Fruit fly (Drosophila melanogaster) whole organism, embryonic: Measurements from ENCODE around the gene CAH9.

Source experiments
- Awh ChIP-seq: fragments of 200-800 bp; sonication (Bioruptor generic); IDR thresholded peaks from 2 replicates; pipeline ENCODE4, ENCODE4 v1.3.6; 2022; ENCODE audit warnings: missing biosample characterization, missing genetic modification characterization
- BEAF-32 ChIP-seq: fragments of 200-800 bp; sonication (Bioruptor generic); optimal IDR thresholded peaks from 3 replicates; lab custom pipeline; 2017; ENCODE audit warnings: missing biosample characterization, missing genetic modification characterization, mild to moderate bottlenecking, moderate library complexity, missing genetic modification reagents
- CG10274 ChIP-seq: fragments of 200-800 bp; sonication (Bioruptor generic); optimal IDR thresholded peaks from 3 replicates; lab custom pipeline; 2017; ENCODE audit warnings: missing biosample characterization, mild to moderate bottlenecking, missing genetic modification characterization
- CG11247 ChIP-seq: fragments of 200-800 bp; sonication (Bioruptor generic); IDR thresholded peaks from 2 replicates; pipeline ENCODE4 v1.3.6; 2022; ENCODE audit warnings: missing biosample characterization, missing genetic modification characterization
- CG12104 ChIP-seq: fragments of 200-800 bp; sonication (Bioruptor generic); optimal IDR thresholded peaks from 3 replicates; lab custom pipeline; 2016; ENCODE audit warnings: missing biosample characterization, missing genetic modification characterization
- CG13123 ChIP-seq: fragments of 200-800 bp; sonication (Bioruptor generic); optimal IDR thresholded peaks from 2 replicates; lab custom pipeline; 2016; ENCODE audit warnings: missing biosample characterization, missing genetic modification characterization
- CG14860 ChIP-seq: fragments of 200-800 bp; sonication (Bioruptor generic); IDR thresholded peaks from 3 replicates; pipeline ENCODE4 v1.3.6; 2022; ENCODE audit warnings: missing biosample characterization, missing genetic modification characterization; ENCODE audit not compliant: partially characterized antibody
- CG1529 ChIP-seq: fragments of 200-800 bp; sonication (Bioruptor generic); optimal IDR thresholded peaks from 3 replicates; lab custom pipeline; 2018; ENCODE audit warnings: missing biosample characterization, missing genetic modification characterization
- CG15696 ChIP-seq: fragments of 200-800 bp; sonication (Bioruptor generic); optimal IDR thresholded peaks from 2 replicates; lab custom pipeline; 2019; ENCODE audit warnings: missing biosample characterization, mild to moderate bottlenecking, missing genetic modification characterization, moderate library complexity
- CG2120 ChIP-seq: fragments of 200-800 bp; sonication (Bioruptor generic); optimal IDR thresholded peaks from 3 replicates; lab custom pipeline; 2016; ENCODE audit warnings: missing biosample characterization, missing genetic modification characterization
- CG4282 ChIP-seq: fragments of 200-800 bp; sonication (Bioruptor generic); optimal IDR thresholded peaks from 2 replicates; lab custom pipeline; 2016; ENCODE audit warnings: missing biosample characterization, missing genetic modification characterization
- CG4328 ChIP-seq: fragments of 200-800 bp; sonication (Bioruptor generic); optimal IDR thresholded peaks from 3 replicates; lab custom pipeline; 2017; ENCODE audit warnings: missing biosample characterization, missing genetic modification reagents, missing genetic modification characterization
- CG4404 ChIP-seq: fragments of 200-800 bp; sonication (Bioruptor generic); IDR thresholded peaks from 2 replicates; pipeline ENCODE4 v1.3.6; 2022; ENCODE audit warnings: missing biosample characterization, missing genetic modification characterization
- CG5245 ChIP-seq: fragments of 200-800 bp; sonication (Bioruptor generic); optimal IDR thresholded peaks from 3 replicates; lab custom pipeline; 2016; ENCODE audit warnings: missing biosample characterization, missing genetic modification characterization
- CG6272 ChIP-seq: fragments of 200-800 bp; sonication (Bioruptor generic); IDR thresholded peaks from 2 replicates; pipeline ENCODE4 v1.3.6; 2022; ENCODE audit warnings: missing biosample characterization, missing genetic modification characterization
- CG7357 ChIP-seq: fragments of 200-800 bp; sonication (Bioruptor generic); IDR thresholded peaks from 3 replicates; pipeline ENCODE4 v1.3.6; 2022; ENCODE audit warnings: missing biosample characterization, missing genetic modification characterization
- CG7928 ChIP-seq: fragments of 200-800 bp; sonication (Bioruptor generic); optimal IDR thresholded peaks from 2 replicates; lab custom pipeline; 2017; ENCODE audit warnings: missing biosample characterization, mild to moderate bottlenecking, missing genetic modification characterization
- CG8281 ChIP-seq: fragments of 200-800 bp; sonication (Bioruptor generic); optimal IDR thresholded peaks from 2 replicates; lab custom pipeline; 2018; ENCODE audit warnings: missing biosample characterization, mild to moderate bottlenecking, missing genetic modification characterization, moderate library complexity
- CG8290 ChIP-seq, 3 experiments: fragments of 200-800 bp; sonication (Bioruptor generic); optimal IDR thresholded peaks; 2 replicates each; lab custom pipeline; 2016 to 2019; ENCODE audit warnings: missing biosample characterization in 3 of 3, missing genetic modification characterization in 3 of 3, mild to moderate bottlenecking in 2 of 3, moderate library complexity in 1 of 3
- CG8478 ChIP-seq: fragments of >200 bp; optimal IDR thresholded peaks from 2 replicates; lab custom pipeline; 2018
- CG9609 ChIP-seq: fragments of 200-800 bp; sonication (Bioruptor generic); optimal IDR thresholded peaks from 3 replicates; lab custom pipeline; 2016; ENCODE audit warnings: missing biosample characterization, missing genetic modification characterization
- CG9727 ChIP-seq: fragments of 200-800 bp; sonication (Bioruptor generic); optimal IDR thresholded peaks from 3 replicates; lab custom pipeline; 2017; ENCODE audit warnings: missing biosample characterization, mild to moderate bottlenecking, missing genetic modification characterization
- ERR ChIP-seq: fragments of 200-800 bp; sonication (Bioruptor generic); optimal IDR thresholded peaks from 2 replicates; lab custom pipeline; 2016; ENCODE audit warnings: missing biosample characterization, missing genetic modification characterization
- Fer2 ChIP-seq: fragments of 200-800 bp; sonication (Bioruptor generic); optimal IDR thresholded peaks from 2 replicates; lab custom pipeline; 2018; ENCODE audit warnings: missing biosample characterization, mild to moderate bottlenecking, missing genetic modification characterization, moderate library complexity
- HLH4C ChIP-seq: fragments of 200-800 bp; sonication (Bioruptor generic); IDR thresholded peaks from 3 replicates; pipeline ENCODE4 v1.3.6; 2022; ENCODE audit warnings: missing biosample characterization, missing genetic modification characterization; ENCODE audit not compliant: partially characterized antibody
- NC2α ChIP-seq: fragments of 200-800 bp; sonication (Bioruptor generic); optimal IDR thresholded peaks from 2 replicates; lab custom pipeline; 2016; ENCODE audit warnings: missing biosample characterization, missing genetic modification characterization
- Oli ChIP-seq: fragments of 200-800 bp; sonication (Bioruptor generic); optimal IDR thresholded peaks from 2 replicates; lab custom pipeline; 2018; ENCODE audit warnings: missing biosample characterization, mild to moderate bottlenecking, missing genetic modification characterization, moderate library complexity
- Ssrp ChIP-seq: fragments of 200-800 bp; sonication (Bioruptor generic); optimal IDR thresholded peaks from 2 replicates; lab custom pipeline; 2018; ENCODE audit warnings: missing biosample characterization, mild to moderate bottlenecking, missing genetic modification characterization, moderate library complexity
- Stat92E ChIP-seq, 3 experiments: fragments of >200 bp in 2 of 3; fragments of 200-800 bp in 1 of 3; sonication (Bioruptor generic) in 1 of 3; optimal IDR thresholded peaks; 2 replicates each; lab custom pipeline; 2017 to 2019; ENCODE audit warnings: missing biosample characterization in 3 of 3, missing genetic modification characterization in 3 of 3, mild to moderate bottlenecking in 1 of 3, moderate library complexity in 1 of 3
- ash1 ChIP-seq: fragments of 200-800 bp; sonication (Bioruptor generic); optimal IDR thresholded peaks from 2 replicates; lab custom pipeline; 2018; ENCODE audit warnings: missing biosample characterization, mild to moderate bottlenecking, missing genetic modification characterization
- bsh ChIP-seq, 2 experiments: fragments of 200-800 bp; sonication (Bioruptor generic); optimal IDR thresholded peaks; 2 replicates each; lab custom pipeline; 2017 to 2018; ENCODE audit warnings: mild to moderate bottlenecking in 2 of 2, missing biosample characterization in 2 of 2, missing genetic modification characterization in 2 of 2, moderate library complexity in 1 of 2
- cad ChIP-seq: fragments of >200 bp; optimal IDR thresholded peaks from 2 replicates; lab custom pipeline; 2017; ENCODE audit warnings: missing biosample characterization, missing genetic modification characterization
- da ChIP-seq: fragments of 200-800 bp; sonication (Bioruptor generic); optimal IDR thresholded peaks from 2 replicates; lab custom pipeline; 2016; ENCODE audit warnings: missing biosample characterization, missing genetic modification characterization
- esg ChIP-seq: fragments of 200-800 bp; sonication (Bioruptor generic); conservative IDR thresholded peaks from 2 replicates; pipeline ENCODE4 v1.3.6; 2022; ENCODE audit warnings: missing biosample characterization, missing genetic modification characterization
- ewg ChIP-seq: fragments of 200-800 bp; sonication (Bioruptor generic); optimal IDR thresholded peaks from 3 replicates; lab custom pipeline; 2017; ENCODE audit warnings: mild to moderate bottlenecking, missing biosample characterization, missing genetic modification reagents, missing genetic modification characterization
- fd96Cb ChIP-seq: fragments of 200-800 bp; sonication (Bioruptor generic); optimal IDR thresholded peaks from 2 replicates; lab custom pipeline; 2018; ENCODE audit warnings: missing biosample characterization, mild to moderate bottlenecking, missing genetic modification characterization, moderate library complexity
- grn ChIP-seq: fragments of 200-800 bp; sonication (Bioruptor generic); optimal IDR thresholded peaks from 3 replicates; lab custom pipeline; 2017; ENCODE audit warnings: missing biosample characterization, missing genetic modification characterization
- gt ChIP-seq: fragments of 200-800 bp; sonication (Bioruptor generic); IDR thresholded peaks from 2 replicates; pipeline ENCODE4 v1.3.6; 2022; ENCODE audit warnings: missing biosample characterization, missing genetic modification characterization
- ham ChIP-seq: fragments of 200-800 bp; sonication (Bioruptor generic); IDR thresholded peaks from 2 replicates; pipeline ENCODE4 v1.3.6; 2022; ENCODE audit warnings: missing biosample characterization, missing genetic modification characterization
- her ChIP-seq: fragments of 200-800 bp; sonication (Bioruptor generic); optimal IDR thresholded peaks from 2 replicates; lab custom pipeline; 2016; ENCODE audit warnings: missing biosample characterization, missing genetic modification characterization
- insv ChIP-seq, 2 experiments: fragments of 200-800 bp; sonication (Bioruptor generic); optimal IDR thresholded peaks; 3 replicates each; lab custom pipeline; 2016 to 2018; ENCODE audit warnings: missing biosample characterization in 2 of 2, missing genetic modification characterization in 2 of 2
- kay ChIP-seq: fragments of 200-800 bp; sonication (Bioruptor generic); optimal IDR thresholded peaks from 2 replicates; lab custom pipeline; 2016; ENCODE audit warnings: missing biosample characterization, missing genetic modification characterization
- klu ChIP-seq: fragments of 200-800 bp; sonication (Bioruptor generic); IDR thresholded peaks from 2 replicates; pipeline ENCODE4 v1.3.6; 2022; ENCODE audit warnings: missing biosample characterization, missing genetic modification characterization
- odd ChIP-seq: fragments of 200-800 bp; sonication (Bioruptor generic); optimal IDR thresholded peaks from 2 replicates; lab custom pipeline; 2017; ENCODE audit warnings: missing biosample characterization, mild to moderate bottlenecking, missing genetic modification characterization
- phol ChIP-seq: fragments of 200-800 bp; sonication (Bioruptor generic); optimal IDR thresholded peaks from 3 replicates; lab custom pipeline; 2018; ENCODE audit warnings: missing biosample characterization, mild to moderate bottlenecking, missing genetic modification characterization, moderate library complexity
- sisA ChIP-seq: fragments of 200-800 bp; sonication (Bioruptor generic); IDR thresholded peaks from 2 replicates; pipeline ENCODE4 v1.3.6; 2022; ENCODE audit warnings: missing biosample characterization, missing genetic modification characterization
- twi ChIP-seq: fragments of 200-800 bp; optimal IDR thresholded peaks from 2 replicates; lab custom pipeline; 2019; ENCODE audit warnings: missing biosample characterization, mild to moderate bottlenecking, missing genetic modification characterization, moderate library complexity
- tx ChIP-seq: fragments of 200-800 bp; sonication (Bioruptor generic); optimal IDR thresholded peaks from 2 replicates; lab custom pipeline; 2016; ENCODE audit warnings: missing biosample characterization, missing genetic modification characterization
- vfl ChIP-seq: fragments of 200-800 bp; sonication (Bioruptor generic); optimal IDR thresholded peaks from 2 replicates; lab custom pipeline; 2016; ENCODE audit warnings: missing biosample characterization, missing genetic modification characterization
- wor ChIP-seq: fragments of 200-800 bp; sonication (Bioruptor generic); IDR thresholded peaks from 2 replicates; pipeline ENCODE4 v1.3.6; 2022; ENCODE audit warnings: missing biosample characterization, missing genetic modification characterization

The CAH9 gene

dm6 chr3R:27069810-27070625 lies 36.0 kb downstream of the CAH9 start, which contains the start of gene spz (continued):
- TF ChIP-seq BEAF-32 (GFP tag; lab: Kevin White, UChicago) (no peak), CG11247 (no peak), sisA (no peak), tx (GFP tag; lab: Kevin White, UChicago) (no peak), klu (GFP tag; lab: Robert Waterston, UW) (no peak), CG12104 (GFP tag; lab: Kevin White, UChicago) (no peak), esg (no peak), Stat92E (GFP tag; optimal IDR thresholded peaks at IDR 0.05; lab: Kevin White, UChicago) (no peak), twi (tag; lab: Kevin White, UChicago) (no peak), da (no peak), bsh (GFP tag; optimal IDR thresholded peaks at IDR 0.05; lab: Kevin White, UChicago) (no peak), Ssrp (tag; lab: Kevin White, UChicago) (no peak), CG13123 (GFP tag; lab: Kevin White, UChicago) (no peak), NC2α (no peak), ewg (GFP tag; lab: Kevin White, UChicago) (no peak), wor (GFP tag; lab: Robert Waterston, UW) (no peak), CG4328 (no peak), her (GFP tag; lab: Kevin White, UChicago) (no peak), ERR (no peak), CG8281 (tag; lab: Kevin White, UChicago) (no peak), ham (GFP tag; lab: Robert Waterston, UW) (no peak), cad (no peak), CG9727 (GFP tag; lab: Kevin White, UChicago) (no peak), CG7928 (GFP tag; lab: Kevin White, UChicago) (no peak), CG15696 (tag; lab: Kevin White, UChicago) (no peak), grn (GFP tag; lab: Kevin White, UChicago) (peak; percentile 53), Awh (GFP tag; lab: Robert Waterston, UW) (peak; percentile 72), fd96Cb (tag; lab: Kevin White, UChicago) (peak; percentile 6), CG4404 (GFP tag; lab: Robert Waterston, UW) (no peak), vfl (GFP tag; lab: Kevin White, UChicago) (no peak), CG8478 (peak; percentile 74), CG2120 (GFP tag; lab: Kevin White, UChicago) (no peak), CG5245 (GFP tag; lab: Kevin White, UChicago) (no peak), CG4282 (GFP tag; lab: Kevin White, UChicago) (no peak), Oli (tag; lab: Kevin White, UChicago) (no peak), CG7357 (GFP tag; lab: Robert Waterston, UW) (no peak), kay (GFP tag; lab: Kevin White, UChicago) (peak; percentile 70), odd (no peak), Fer2 (tag; lab: Kevin White, UChicago) (no peak), CG8290 (GFP tag; optimal IDR thresholded peaks at IDR 0.05; lab: Kevin White, UChicago) (no peak), CG8290 (tag; optimal IDR thresholded peaks at IDR 0.05; lab: Kevin White, UChicago) (peak in 1 of 2 experiments; percentile 41), HLH4C (GFP tag; lab: Robert Waterston, UW) (no peak), ash1 (no peak), CG14860 (0 out of 3 replicates have a peak, but pooled peaks have one; percentile 41), gt (GFP tag; lab: Robert Waterston, UW) (no peak), phol (no peak), CG10274 (no peak), insv (GFP tag; optimal IDR thresholded peaks at IDR 0.05; lab: Kevin White, UChicago) (no peak), CG6272 (GFP tag; lab: Robert Waterston, UW) (0 out of 2 replicates have a peak, but pooled peaks have one; percentile 9), CG1529 (no peak), CG9609 (no peak)
